Worm (Caenorhabditis elegans) whole organism, late embryonic: ENCODE data around the gene C16D2.3.

Source experiments
- K02D7.2 ChIP-seq: sonication (generic microtip); optimal IDR thresholded peaks from 2 replicates; lab custom pipeline; 2017; ENCODE audit warnings: mild to moderate bottlenecking, missing genetic modification characterization, missing compliant biosample characterization
- K09A11.1 ChIP-seq: sonication (generic microtip); optimal IDR thresholded peaks from 2 replicates; lab custom pipeline; 2017; ENCODE audit warnings: antibody characterized with exemption, mild to moderate bottlenecking, missing genetic modification characterization, missing compliant biosample characterization; ENCODE audit not compliant: insufficient read depth
- ama-1 ChIP-seq: fragments of 150-350 bp; optimal IDR thresholded peaks from 2 replicates; lab custom pipeline; 2014
- ceh-14 ChIP-seq: sonication (generic microtip); optimal IDR thresholded peaks from 2 replicates; lab custom pipeline; 2016; ENCODE audit warnings: missing genotype, missing genetic modification characterization, missing compliant biosample characterization
- fkh-10 ChIP-seq: fragments of 150-350 bp; optimal IDR thresholded peaks from 2 replicates; lab custom pipeline; 2014; ENCODE audit warnings: missing biosample characterization, missing genetic modification reagents, missing genetic modification characterization
- lin-11 ChIP-seq: fragments of 200-800 bp; sonication (Bioruptor generic); optimal IDR thresholded peaks from 2 replicates; lab custom pipeline; 2018; ENCODE audit warnings: mild to moderate bottlenecking, missing genetic modification characterization, missing compliant biosample characterization
- madf-2 ChIP-seq: sonication (generic microtip); optimal IDR thresholded peaks from 2 replicates; lab custom pipeline; 2017; ENCODE audit warnings: missing genetic modification characterization, missing compliant biosample characterization
- pag-3 ChIP-seq: sonication (generic microtip); optimal IDR thresholded peaks from 2 replicates; lab custom pipeline; 2016; ENCODE audit warnings: missing compliant biosample characterization, missing genetic modification characterization, borderline replicate concordance
- pha-2 ChIP-seq: sonication (generic microtip); optimal IDR thresholded peaks from 2 replicates; lab custom pipeline; 2017; ENCODE audit warnings: mild to moderate bottlenecking, missing genetic modification characterization, missing compliant biosample characterization
- pha-4 ChIP-seq: fragments of 150-350 bp; optimal IDR thresholded peaks from 2 replicates; lab custom pipeline; 2018; ENCODE audit warnings: missing biosample characterization, missing genetic modification reagents, missing genetic modification characterization
- pros-1 ChIP-seq: fragments of 150-350 bp; optimal IDR thresholded peaks from 2 replicates; lab custom pipeline; 2014; ENCODE audit warnings: missing biosample characterization, missing genetic modification reagents, missing genetic modification characterization
- ref-2 ChIP-seq: sonication (generic microtip); optimal IDR thresholded peaks from 2 replicates; lab custom pipeline; 2016; ENCODE audit warnings: missing genetic modification characterization, missing compliant biosample characterization
- sox-4 ChIP-seq: sonication (generic microtip); optimal IDR thresholded peaks from 2 replicates; lab custom pipeline; 2017; ENCODE audit warnings: mild to moderate bottlenecking, missing genetic modification characterization, inconsistent platforms, missing compliant biosample characterization

ce11 chrII:9160197-9160806 lies 22.4 kb downstream of the C16D2.3 start:
- TF ChIP-seq sox-4 (tag; lab: Kevin White, UChicago), result no peak
- TF ChIP-seq K02D7.2, result no peak
- TF ChIP-seq pag-3 (tag; lab: Kevin White, UChicago), result no peak
- no peak for TF ChIP-seq ceh-14 (tag; lab: Kevin White, UChicago)
- no peak for TF ChIP-seq pha-4
- no peak for TF ChIP-seq fkh-10 (GFP tag; lab: Kevin White, UChicago)
- no peak for TF ChIP-seq madf-2
- no peak for TF ChIP-seq pha-2 (tag; lab: Kevin White, UChicago)
- no peak for TF ChIP-seq lin-11 (tag; lab: Kevin White, UChicago)
- TF ChIP-seq pros-1 (tag; lab: Kevin White, UChicago), result no peak
- no peak for TF ChIP-seq ref-2 (tag; lab: Kevin White, UChicago)
- no peak for TF ChIP-seq K09A11.1 (tag; lab: Kevin White, UChicago)
- TF ChIP-seq ama-1 (lab: Kevin White, UChicago), result no peak
